Worm (Caenorhabditis elegans): ENCODE data around the gene T28A11.3.

The T28A11.3 gene

ce11 chrV:3295368-3295767, 20.2 kb downstream of the T28A11.3 start (continued):
- TF ChIP-seq egrh-3 (GFP tag; IDR thresholded peaks at IDR 0.05) = no peak
- TF ChIP-seq nhr-120 (GFP tag; IDR thresholded peaks at IDR 0.05) = no peak
- no peak for TF ChIP-seq somi-1 (GFP tag; optimal IDR thresholded peaks at IDR 0.05)
- TF ChIP-seq madf-10 (tag; optimal IDR thresholded peaks at IDR 0.05) = no peak

- no peak for TF ChIP-seq B0336.3 (GFP tag; IDR thresholded peaks at IDR 0.05)
- TF ChIP-seq B0035.1 (tag; optimal IDR thresholded peaks at IDR 0.05) = no peak
- TF ChIP-seq cebp-2 (GFP tag; IDR thresholded peaks at IDR 0.05) = no peak
- no peak for TF ChIP-seq dox-1 (GFP tag; IDR thresholded peaks at IDR 0.05)
- TF ChIP-seq hmg-1.2 (GFP tag; IDR thresholded peaks at IDR 0.05) = no peak
- TF ChIP-seq nfyb-1 (GFP tag; IDR thresholded peaks at IDR 0.05) = no peak
- TF ChIP-seq ekl-4 (GFP tag; IDR thresholded peaks at IDR 0.05) = no peak
- TF ChIP-seq Y79H2A.3 (GFP tag; conservative IDR thresholded peaks at IDR 0.05) = no peak
- no peak for TF ChIP-seq F23B12.7 (tag; optimal IDR thresholded peaks at IDR 0.05; ENCODE audit: insufficient read depth)
- TF ChIP-seq tlf-1 (GFP tag; optimal IDR thresholded peaks at IDR 0.05) = no peak
- no peak for TF ChIP-seq nhr-27 (tag; optimal IDR thresholded peaks at IDR 0.05)
- no peak for TF ChIP-seq lin-26 (GFP tag; IDR thresholded peaks at IDR 0.05)
- TF ChIP-seq lag-1 (GFP tag; IDR thresholded peaks at IDR 0.05) = no peak
- TF ChIP-seq egl-18 (GFP tag; IDR thresholded peaks at IDR 0.05) = no peak
- TF ChIP-seq Y53G8AR.9 (GFP tag; conservative IDR thresholded peaks at IDR 0.05) = no peak
- TF ChIP-seq madf-3 (GFP tag; IDR thresholded peaks at IDR 0.05) = no peak
These were observed 22.6 kb downstream of the T28A11.3 start, which contains the start of gene srx-122 for ce11 chrV:3297764-3298163. Gene srx-122, minus strand, starts transcription at chrV:3297864.

DNA sequence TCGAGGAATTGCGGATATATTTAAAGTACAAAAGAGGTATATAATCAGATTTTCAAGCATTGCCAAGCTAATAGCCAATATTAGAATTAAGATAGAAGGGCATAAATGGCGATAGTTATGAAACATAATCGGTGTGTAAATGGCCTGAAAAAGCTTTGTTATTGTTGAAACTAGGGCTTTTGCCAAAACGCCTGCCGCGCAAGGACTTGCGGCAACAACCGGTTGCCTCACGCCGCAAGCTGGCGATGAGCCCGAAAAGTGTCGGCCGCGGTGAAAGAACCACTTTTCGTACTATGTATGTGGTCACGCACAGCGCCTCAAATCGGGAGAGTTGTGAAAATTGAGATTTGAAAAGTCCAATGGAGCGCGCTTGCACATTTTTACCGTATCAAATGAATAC, 24.3 kb downstream of the T28A11.3 start:
- TF ChIP-seq F52B5.7 (tag; optimal IDR thresholded peaks at IDR 0.05) (no peak), ztf-25 (GFP tag; IDR thresholded peaks at IDR 0.05) (0 out of 2 replicates have a peak, but pooled peaks have one; percentile 36), egl-18 (GFP tag; IDR thresholded peaks at IDR 0.05) (peak; percentile 66; the same call in 1 of the 2 replicates), egl-44 (GFP tag; IDR thresholded peaks at IDR 0.05) (no peak), F33H1.4 (GFP tag; IDR thresholded peaks at IDR 0.05) (no peak), let-526 (GFP tag; IDR thresholded peaks at IDR 0.05) (0 out of 2 replicates have a peak, but pooled peaks have one; percentile 22)

DNA sequence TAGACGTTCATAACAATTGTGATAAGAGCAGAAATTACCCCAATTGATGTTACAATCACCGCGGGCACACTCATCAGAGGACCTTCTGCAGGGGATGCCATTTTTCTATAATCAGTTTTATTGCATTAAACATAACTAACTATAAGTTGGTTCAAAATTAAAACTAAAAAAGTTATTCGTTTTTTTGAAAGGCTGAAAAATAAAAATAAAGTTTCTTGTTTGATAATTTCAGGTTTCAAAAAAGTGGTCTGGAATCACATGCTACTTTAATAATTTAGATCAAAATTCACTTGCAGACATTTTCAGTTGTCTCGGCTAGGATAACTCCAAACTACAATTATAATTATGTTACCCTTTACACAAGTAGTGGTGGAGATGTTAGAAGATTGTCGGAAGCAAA, 26.8 kb downstream of the T28A11.3 start, which contains the start of gene srbc-1:
Gene srbc-1, minus strand, starts transcription at position 101 of the 400 bp plus-strand sequence.
- no peak for TF ChIP-seq sptf-2 (GFP tag; optimal IDR thresholded peaks at IDR 0.05)
- no peak for TF ChIP-seq ceh-79 (tag; optimal IDR thresholded peaks at IDR 0.05)
- no peak for TF ChIP-seq F33H1.4 (GFP tag; IDR thresholded peaks at IDR 0.05)
- TF ChIP-seq ets-4 (GFP tag; optimal IDR thresholded peaks at IDR 0.05) = no peak
- TF ChIP-seq cebp-2 (GFP tag; IDR thresholded peaks at IDR 0.05) = no peak
- TF ChIP-seq lin-54 (GFP tag; optimal IDR thresholded peaks at IDR 0.05) = no peak
- no peak for TF ChIP-seq unc-130 (GFP tag; optimal IDR thresholded peaks at IDR 0.05)

- no peak for TF ChIP-seq ceh-79 (tag; optimal IDR thresholded peaks at IDR 0.05)
- no peak for TF ChIP-seq snpc-1.1 (tag; optimal IDR thresholded peaks at IDR 0.05; ENCODE audit: insufficient read depth)
- no peak for TF ChIP-seq ama-1 (optimal IDR thresholded peaks at IDR 0.05)
- TF ChIP-seq ama-1 (GFP tag; optimal IDR thresholded peaks at IDR 0.05) = no peak
- TF ChIP-seq tbx-9 (tag; optimal IDR thresholded peaks at IDR 0.05; ENCODE audit: borderline replicate concordance) = no peak
- TF ChIP-seq pha-4 (tag; optimal IDR thresholded peaks at IDR 0.05) = no peak
- TF ChIP-seq F23B12.7 (tag; optimal IDR thresholded peaks at IDR 0.05; ENCODE audit: insufficient read depth) = no peak
- TF ChIP-seq cebp-1 (GFP tag; IDR thresholded peaks at IDR 0.05) = no peak
- TF ChIP-seq cebp-1 (tag; optimal IDR thresholded peaks at IDR 0.05) = no peak
- TF ChIP-seq F33H1.4 (GFP tag; IDR thresholded peaks at IDR 0.05) = no peak
These were observed 33.0 kb downstream of the T28A11.3 start, which contains the start of gene srbc-3 for ce11 chrV:3308169-3308568. Gene srbc-3, plus strand, starts transcription at chrV:3308469.

Measured in whole organism, young adult.